Worm (Caenorhabditis elegans): ENCODE results near the gene F14D7.2.

Gene F14D7.2

ce11 chrV:14324502-14325467 lies 31.3 kb upstream of the F14D7.2 start, which contains the start of the genes F47B8.4 and F47B8.18:
Gene F47B8.4, minus strand, starts transcription at chrV:14324673.
Gene F47B8.18, minus strand, starts transcription at chrV:14325464.
- peak; percentile 83 for TF ChIP-seq ceh-8 (GFP tag; optimal IDR thresholded peaks at IDR 0.05)
- TF ChIP-seq dsc-1 (tag; optimal IDR thresholded peaks at IDR 0.05): no peak
- no peak for TF ChIP-seq zag-1 (tag; optimal IDR thresholded peaks at IDR 0.05)
- TF ChIP-seq tlp-1 (tag; optimal IDR thresholded peaks at IDR 0.05): no peak

ce11 chrV:14322743-14323142 lies 29.2 kb upstream of the F14D7.2 start, which contains the start of gene F47B8.3:
Gene F47B8.3, minus strand, starts transcription at chrV:14323003.
- no peak for TF ChIP-seq nhr-85 (tag)
- TF ChIP-seq nhr-90 (tag; optimal IDR thresholded peaks at IDR 0.05; ENCODE audit: poor library complexity): peak; percentile 1
- TF ChIP-seq tlp-1 (tag; optimal IDR thresholded peaks at IDR 0.05): no peak
- TF ChIP-seq C04F5.9 (tag; optimal IDR thresholded peaks at IDR 0.05): no peak
- TF ChIP-seq ceh-63 (GFP tag; optimal IDR thresholded peaks at IDR 0.05): no peak
- TF ChIP-seq nhr-11 (tag; optimal IDR thresholded peaks at IDR 0.05): no peak
- TF ChIP-seq unc-98 (GFP tag; IDR thresholded peaks at IDR 0.05): no peak
- TF ChIP-seq lin-14 (GFP tag; optimal IDR thresholded peaks at IDR 0.05): peak; percentile 92
- no peak for TF ChIP-seq egl-27 (tag; optimal IDR thresholded peaks at IDR 0.05)
- no peak for TF ChIP-seq fkh-10 (GFP tag; optimal IDR thresholded peaks at IDR 0.05)
- TF ChIP-seq ama-1 (optimal IDR thresholded peaks at IDR 0.05): no peak
- TF ChIP-seq xbp-1 (tag; optimal IDR thresholded peaks at IDR 0.05): no peak
- TF ChIP-seq F16B12.6 (tag; optimal IDR thresholded peaks at IDR 0.05): no peak
- TF ChIP-seq dpl-1 (GFP tag; optimal IDR thresholded peaks at IDR 0.05): peak; percentile 20 to 43 (median 23)
- no peak for TF ChIP-seq jun-1 (tag; optimal IDR thresholded peaks at IDR 0.05)
- peak; percentile 20; the same call in 1 of the 2 replicates for TF ChIP-seq nhr-19 (GFP tag; conservative IDR thresholded peaks at IDR 0.05)
- no peak for TF ChIP-seq ztf-4 (tag; optimal IDR thresholded peaks at IDR 0.05)
- no peak for TF ChIP-seq mab-9 (GFP tag; IDR thresholded peaks at IDR 0.05)
- no peak for TF ChIP-seq nhr-28 (tag; optimal IDR thresholded peaks at IDR 0.05)
- TF ChIP-seq ceh-88 (GFP tag; IDR thresholded peaks at IDR 0.05): no peak
- TF ChIP-seq nhr-47 (tag; optimal IDR thresholded peaks at IDR 0.05): peak; percentile 51
- no peak for TF ChIP-seq ceh-8 (GFP tag; optimal IDR thresholded peaks at IDR 0.05)
- TF ChIP-seq tbx-2 (tag; optimal IDR thresholded peaks at IDR 0.05): no peak
- peak; percentile 9 for TF ChIP-seq lir-3 (tag; optimal IDR thresholded peaks at IDR 0.05; ENCODE audit: poor library complexity)
- TF ChIP-seq ztf-11 (tag; optimal IDR thresholded peaks at IDR 0.05): no peak
- TF ChIP-seq sptf-1 (tag; optimal IDR thresholded peaks at IDR 0.05): no peak
- TF ChIP-seq unc-86 (tag; optimal IDR thresholded peaks at IDR 0.05): no peak
- peak in 2 of 3 experiments; percentile 17 to 19 for TF ChIP-seq ceh-82 (tag; optimal IDR thresholded peaks at IDR 0.05)
- peak; percentile 47 for TF ChIP-seq rnt-1 (tag; optimal IDR thresholded peaks at IDR 0.05)
- TF ChIP-seq unc-130 (tag; optimal IDR thresholded peaks at IDR 0.05): no peak
- no peak for TF ChIP-seq nhr-77 (tag; optimal IDR thresholded peaks at IDR 0.05)
- TF ChIP-seq mdl-1 (tag; optimal IDR thresholded peaks at IDR 0.05): peak in 1 of 2 experiments; percentile 59
- TF ChIP-seq hpl-2 (GFP tag; optimal IDR thresholded peaks at IDR 0.05): no peak
- TF ChIP-seq aha-1 (tag; optimal IDR thresholded peaks at IDR 0.05): no peak
- TF ChIP-seq mef-2 (tag; optimal IDR thresholded peaks at IDR 0.05): no peak
- peak; percentile 68 for TF ChIP-seq snu-23 (GFP tag; optimal IDR thresholded peaks at IDR 0.05)
- TF ChIP-seq nhr-71 (tag; optimal IDR thresholded peaks at IDR 0.05): peak; percentile 62
- peak; percentile 50 for TF ChIP-seq blmp-1 (tag; optimal IDR thresholded peaks at IDR 0.05)
- TF ChIP-seq lsy-2 (tag; optimal IDR thresholded peaks at IDR 0.05): peak; percentile 19 to 60
- TF ChIP-seq C16A3.4 (tag; optimal IDR thresholded peaks at IDR 0.05): no peak
- TF ChIP-seq elt-2 (tag; optimal IDR thresholded peaks at IDR 0.05): no peak
- TF ChIP-seq zag-1 (tag; optimal IDR thresholded peaks at IDR 0.05): no peak
- peak; percentile 85 for TF ChIP-seq fkh-8 (tag; optimal IDR thresholded peaks at IDR 0.05)
- TF ChIP-seq hlh-17 (GFP tag; optimal IDR thresholded peaks at IDR 0.05; ENCODE audit: borderline replicate concordance): no peak
- TF ChIP-seq nhr-12 (tag; optimal IDR thresholded peaks at IDR 0.05): no peak
- no peak for TF ChIP-seq skn-1 (tag; optimal IDR thresholded peaks at IDR 0.05)
- TF ChIP-seq pax-3 (tag; optimal IDR thresholded peaks at IDR 0.05): no peak

Data from whole organism, L1 larva.